Worm (Caenorhabditis elegans): ENCODE results near the gene sar-1.

ce11 chrIV:4524943-4525342 is 11.8 kb upstream of the sar-1 start, which contains the start of gene ZK180.6:
- TF ChIP-seq elt-1 (tag; optimal IDR thresholded peaks at IDR 0.05; ENCODE audit: borderline replicate concordance, insufficient read depth) (no peak), ztf-11 (tag; optimal IDR thresholded peaks at IDR 0.05) (no peak)

All from whole organism, mixed stage, embryonic.